Worm (Caenorhabditis elegans) whole organism, L1 larva: Measurements from ENCODE around the gene ZK470.2.

Source experiments
- C04F5.9 ChIP-seq: sonication (generic microtip); optimal IDR thresholded peaks from 2 replicates; lab custom pipeline; 2016; ENCODE audit warnings: missing genetic modification characterization, missing compliant biosample characterization
- C16A3.4 ChIP-seq: fragments of 150-350 bp; optimal IDR thresholded peaks from 2 replicates; lab custom pipeline; 2014; ENCODE audit warnings: missing biosample characterization, missing genetic modification characterization
- Y116A8C.19 ChIP-seq: sonication (generic microtip); optimal IDR thresholded peaks from 2 replicates; lab custom pipeline; 2016; ENCODE audit warnings: missing compliant biosample characterization, missing genetic modification characterization, borderline replicate concordance
- alr-1 ChIP-seq: fragments of 200-800 bp; sonication (Bioruptor generic); optimal IDR thresholded peaks from 2 replicates; lab custom pipeline; 2018; ENCODE audit warnings: borderline replicate concordance, mild to moderate bottlenecking, missing genetic modification characterization, missing compliant biosample characterization
- ama-1 ChIP-seq: fragments of 150-350 bp; optimal IDR thresholded peaks from 2 replicates; lab custom pipeline; 2014
- blmp-1 ChIP-seq: fragments of 150-350 bp; optimal IDR thresholded peaks from 2 replicates; lab custom pipeline; 2014; ENCODE audit warnings: missing biosample characterization, missing genetic modification characterization
- ceh-63 ChIP-seq: fragments of 200-800 bp; sonication (Bioruptor generic); optimal IDR thresholded peaks from 2 replicates; lab custom pipeline; 2018; ENCODE audit warnings: mild to moderate bottlenecking, missing genetic modification characterization, missing compliant biosample characterization
- ceh-90 ChIP-seq: sonication (generic microtip); optimal IDR thresholded peaks from 2 replicates; lab custom pipeline; 2016; ENCODE audit warnings: missing genetic modification characterization, missing compliant biosample characterization
- ces-1 ChIP-seq: fragments of 150-350 bp; optimal IDR thresholded peaks from 2 replicates; lab custom pipeline; 2014; ENCODE audit warnings: missing biosample characterization, missing genetic modification reagents, missing genetic modification characterization
- dpl-1 ChIP-seq, 3 experiments: fragments of 150-350 bp in 2 of 3; sonication (generic microtip) in 1 of 3; optimal IDR thresholded peaks; 2 replicates each; lab custom pipeline; 2014 to 2017; ENCODE audit warnings: missing biosample characterization in 3 of 3, missing genetic modification characterization in 3 of 3, missing genetic modification reagents in 3 of 3
- dsc-1 ChIP-seq: sonication (generic microtip); optimal IDR thresholded peaks from 2 replicates; lab custom pipeline; 2016; ENCODE audit warnings: mild to moderate bottlenecking, missing genetic modification characterization, missing compliant biosample characterization
- efl-1 ChIP-seq, 4 experiments: fragments of 150-350 bp; optimal IDR thresholded peaks in 3 of 4; peaks in 1 of 4; 1 replicate in 1 of 4; 2 replicates in 3 of 4; lab custom pipeline; 2014; ENCODE audit warnings: missing biosample characterization in 2 of 4, missing genetic modification characterization in 2 of 4, missing genetic modification reagents in 2 of 4
- efl-3 ChIP-seq: fragments of 200-800 bp; sonication (Bioruptor generic); optimal IDR thresholded peaks from 2 replicates; lab custom pipeline; 2018; ENCODE audit warnings: mild to moderate bottlenecking, missing genetic modification characterization, missing compliant biosample characterization
- elt-3 ChIP-seq, 6 experiments: fragments of 150-350 bp in 1 of 6; sonication (generic microtip); optimal IDR thresholded peaks; 2 replicates each; lab custom pipeline; 2017 to 2018; ENCODE audit warnings: missing biosample characterization in 6 of 6, missing genetic modification characterization in 6 of 6, inconsistent platforms in 1 of 6
- ets-5 ChIP-seq: fragments of 200-800 bp; sonication (Bioruptor generic); IDR thresholded peaks from 2 replicates; pipeline ENCODE4 v1.3.6; 2022; ENCODE audit warnings: missing genetic modification characterization, missing compliant biosample characterization
- fkh-10 ChIP-seq: sonication (generic microtip); optimal IDR thresholded peaks from 2 replicates; lab custom pipeline; 2017; ENCODE audit warnings: missing biosample characterization, missing genetic modification reagents, missing genetic modification characterization
- fkh-4 ChIP-seq: sonication (generic microtip); optimal IDR thresholded peaks from 2 replicates; lab custom pipeline; 2016; ENCODE audit warnings: missing compliant biosample characterization, missing genetic modification characterization, borderline replicate concordance
- fos-1 ChIP-seq: fragments of 150-350 bp; optimal IDR thresholded peaks from 2 replicates; lab custom pipeline; 2014; ENCODE audit warnings: missing biosample characterization, missing genetic modification characterization
- hlh-17 ChIP-seq: fragments of 200-800 bp; sonication (Bioruptor generic); optimal IDR thresholded peaks from 2 replicates; lab custom pipeline; 2018; ENCODE audit warnings: missing genetic modification characterization, mild to moderate bottlenecking, missing compliant biosample characterization, moderate library complexity, borderline replicate concordance
- hlh-4 ChIP-seq: sonication (generic microtip); optimal IDR thresholded peaks from 2 replicates; lab custom pipeline; 2016; ENCODE audit warnings: mild to moderate bottlenecking, missing genetic modification characterization, missing compliant biosample characterization
- irx-1 ChIP-seq: sonication (generic microtip); optimal IDR thresholded peaks from 2 replicates; lab custom pipeline; 2016; ENCODE audit warnings: missing genetic modification characterization, missing compliant biosample characterization
- isw-1 ChIP-seq: fragments of 200-800 bp; sonication (Bioruptor generic); IDR thresholded peaks from 2 replicates; pipeline ENCODE4 v1.3.6; 2022; ENCODE audit warnings: missing genetic modification characterization, missing compliant biosample characterization
- lin-14 ChIP-seq: fragments of 200-800 bp; sonication (Bioruptor generic); optimal IDR thresholded peaks from 2 replicates; lab custom pipeline; 2018; ENCODE audit warnings: mild to moderate bottlenecking, missing genetic modification characterization, moderate library complexity, missing compliant biosample characterization
- lin-15B ChIP-seq: fragments of 150-350 bp; sonication (generic microtip); optimal IDR thresholded peaks from 3 replicates; lab custom pipeline; 2014; ENCODE audit warnings: missing biosample characterization, missing genetic modification characterization
- lin-35 ChIP-seq, 2 experiments: fragments of 150-350 bp; optimal IDR thresholded peaks; 2 replicates each; lab custom pipeline; 2014; ENCODE audit warnings: missing biosample characterization in 2 of 2, missing genetic modification characterization in 2 of 2, missing genetic modification reagents in 2 of 2
- mef-2 ChIP-seq: fragments of 150-350 bp; optimal IDR thresholded peaks from 2 replicates; lab custom pipeline; 2014; ENCODE audit warnings: missing biosample characterization, missing genetic modification characterization
- mep-1 ChIP-seq: fragments of 150-350 bp; optimal IDR thresholded peaks from 2 replicates; lab custom pipeline; 2014; ENCODE audit warnings: missing biosample characterization, missing genetic modification characterization
- nhr-11 ChIP-seq: fragments of 150-350 bp; optimal IDR thresholded peaks from 2 replicates; lab custom pipeline; 2014; ENCODE audit warnings: missing biosample characterization, missing genetic modification characterization
- nhr-12 ChIP-seq: sonication (generic microtip); optimal IDR thresholded peaks from 2 replicates; lab custom pipeline; 2017; ENCODE audit warnings: missing biosample characterization, missing genetic modification characterization
- nhr-19 ChIP-seq: fragments of 200-800 bp; sonication (Bioruptor generic); conservative IDR thresholded peaks from 2 replicates; pipeline ENCODE4 v1.3.6; 2022; ENCODE audit warnings: missing genetic modification characterization, missing compliant biosample characterization
- nhr-20 ChIP-seq: sonication (generic microtip); optimal IDR thresholded peaks from 2 replicates; lab custom pipeline; 2016; ENCODE audit warnings: mild to moderate bottlenecking, missing genetic modification characterization, missing compliant biosample characterization
- nhr-28 ChIP-seq: fragments of 150-350 bp; optimal IDR thresholded peaks from 2 replicates; lab custom pipeline; 2014; ENCODE audit warnings: missing biosample characterization, missing genetic modification characterization
- nhr-47 ChIP-seq: sonication (generic microtip); optimal IDR thresholded peaks from 2 replicates; lab custom pipeline; 2016; ENCODE audit warnings: mild to moderate bottlenecking, missing genetic modification characterization, moderate library complexity, missing compliant biosample characterization
- nhr-71 ChIP-seq: sonication (generic microtip); optimal IDR thresholded peaks from 2 replicates; lab custom pipeline; 2016; ENCODE audit warnings: mild to moderate bottlenecking, missing genetic modification characterization, moderate library complexity, missing compliant biosample characterization
- nhr-76 ChIP-seq: sonication (generic microtip); optimal IDR thresholded peaks from 2 replicates; lab custom pipeline; 2017; ENCODE audit warnings: missing biosample characterization, missing genetic modification characterization
- nhr-77 ChIP-seq: fragments of 150-350 bp; optimal IDR thresholded peaks from 2 replicates; lab custom pipeline; 2014; ENCODE audit warnings: missing biosample characterization, missing genetic modification characterization
- nhr-85 ChIP-seq: sonication (generic microtip); peaks from one replicate; lab custom pipeline; 2016; ENCODE audit warnings: missing genetic modification characterization, inconsistent platforms, missing compliant biosample characterization
- nhr-90 ChIP-seq: sonication (generic microtip); optimal IDR thresholded peaks from 2 replicates; lab custom pipeline; 2016; ENCODE audit warnings: mild to moderate bottlenecking, missing genetic modification characterization, missing compliant biosample characterization; ENCODE audit not compliant: poor library complexity
- pax-3 ChIP-seq: fragments of 200-800 bp; sonication (Bioruptor generic); optimal IDR thresholded peaks from 2 replicates; lab custom pipeline; 2018; ENCODE audit warnings: mild to moderate bottlenecking, missing genetic modification characterization, moderate library complexity, missing compliant biosample characterization
- rnt-1 ChIP-seq: sonication (generic microtip); optimal IDR thresholded peaks from 2 replicates; lab custom pipeline; 2016; ENCODE audit warnings: mild to moderate bottlenecking, missing genetic modification characterization, moderate library complexity, missing compliant biosample characterization
- skn-1 ChIP-seq: fragments of 150-350 bp; optimal IDR thresholded peaks from 2 replicates; lab custom pipeline; 2014; ENCODE audit warnings: missing biosample characterization, missing genetic modification characterization
- snpc-4 ChIP-seq: fragments of 150-350 bp; optimal IDR thresholded peaks from 2 replicates; lab custom pipeline; 2014; ENCODE audit warnings: missing biosample characterization, missing genetic modification characterization
- snu-23 ChIP-seq: sonication (generic microtip); optimal IDR thresholded peaks from 2 replicates; lab custom pipeline; 2016; ENCODE audit warnings: missing genetic modification characterization, missing compliant biosample characterization
- sox-4 ChIP-seq: sonication (generic microtip); optimal IDR thresholded peaks from 2 replicates; lab custom pipeline; 2016; ENCODE audit warnings: missing genetic modification characterization, missing compliant biosample characterization
- sup-37 ChIP-seq: fragments of 200-800 bp; sonication (Bioruptor generic); optimal IDR thresholded peaks from 2 replicates; lab custom pipeline; 2018; ENCODE audit warnings: mild to moderate bottlenecking, missing genetic modification characterization, missing compliant biosample characterization
- unc-130 ChIP-seq: fragments of 150-350 bp; optimal IDR thresholded peaks from 2 replicates; lab custom pipeline; 2017; ENCODE audit warnings: missing biosample characterization, missing genetic modification characterization, inconsistent platforms
- unc-98 ChIP-seq: fragments of 200-800 bp; sonication (Bioruptor generic); IDR thresholded peaks from 2 replicates; pipeline ENCODE4 v1.3.6; 2022; ENCODE audit warnings: missing genetic modification characterization, missing compliant biosample characterization
- zag-1 ChIP-seq: fragments of 150-350 bp; optimal IDR thresholded peaks from 2 replicates; lab custom pipeline; 2014; ENCODE audit warnings: missing biosample characterization, missing genetic modification characterization
- zip-4 ChIP-seq: fragments of 200-800 bp; sonication (Bioruptor generic); optimal IDR thresholded peaks from 2 replicates; lab custom pipeline; 2018; ENCODE audit warnings: mild to moderate bottlenecking, missing genetic modification characterization, moderate library complexity, missing compliant biosample characterization

Gene ZK470.2

ce11 chrX:4146798-4147543, 12.0 kb downstream of the ZK470.2 start:
- TF ChIP-seq nhr-12 (tag; lab: Kevin White, UChicago) (no peak), ceh-63 (GFP tag; lab: Kevin White, UChicago) (no peak), nhr-28 (no peak), hlh-17 (GFP tag; lab: Kevin White, UChicago) (no peak), fkh-10 (GFP tag; lab: Kevin White, UChicago) (no peak), zip-4 (GFP tag; lab: Kevin White, UChicago) (peak; percentile 15), nhr-11 (tag; lab: Kevin White, UChicago) (no peak), fkh-4 (no peak), sox-4 (tag; lab: Kevin White, UChicago) (no peak), C04F5.9 (no peak), nhr-77 (tag; lab: Kevin White, UChicago) (no peak), snpc-4 (tag; lab: Kevin White, UChicago) (no peak), efl-3 (no peak), blmp-1 (tag; lab: Kevin White, UChicago) (no peak), skn-1 (tag; lab: Kevin White, UChicago) (no peak), rnt-1 (no peak), nhr-20 (tag; lab: Kevin White, UChicago) (no peak), ces-1 (GFP tag; lab: Kevin White, UChicago) (no peak), nhr-47 (tag; lab: Kevin White, UChicago) (no peak), elt-3 (tag; optimal IDR thresholded peaks at IDR 0.05; lab: Kevin White, UChicago) (no peak), nhr-71 (tag; lab: Kevin White, UChicago) (peak; percentile 12), dsc-1 (tag; lab: Kevin White, UChicago) (peak; percentile 5), Y116A8C.19 (tag; lab: Kevin White, UChicago) (no peak), lin-15B (tag; lab: Kevin White, UChicago) (no peak), nhr-85 (tag; lab: Kevin White, UChicago) (peak; percentile 53), irx-1 (no peak), efl-1 (optimal IDR thresholded peaks at IDR 0.05; lab: Kevin White, UChicago) (no peak), efl-1 (GFP tag; optimal IDR thresholded peaks at IDR 0.05 in 1 of 2; lab: Kevin White, UChicago) (peak in 1 of 2 experiments; percentile 73), mep-1 (tag; lab: Kevin White, UChicago) (no peak), alr-1 (tag; lab: Kevin White, UChicago) (no peak), ets-5 (GFP tag; lab: Robert Waterston, UW) (no peak), lin-35 (GFP tag; optimal IDR thresholded peaks at IDR 0.05; lab: Kevin White, UChicago) (no peak), unc-98 (GFP tag; lab: Robert Waterston, UW) (no peak), C16A3.4 (tag; lab: Kevin White, UChicago) (no peak)
- TF ChIP-seq, all 84 proteins: peak for 5

- TF ChIP-seq ama-1 (lab: Kevin White, UChicago) (peak; percentile 32), fkh-10 (GFP tag; lab: Kevin White, UChicago) (no peak), nhr-90 (peak; percentile 1), sup-37 (GFP tag; lab: Kevin White, UChicago) (no peak), ceh-90 (tag; lab: Kevin White, UChicago) (no peak), isw-1 (no peak), fos-1 (no peak), nhr-19 (GFP tag; lab: Robert Waterston, UW) (no peak; the same call in 1 of the 2 replicates), lin-14 (GFP tag; lab: Kevin White, UChicago) (peak; percentile 9), nhr-71 (tag; lab: Kevin White, UChicago) (peak; percentile 46), dpl-1 (GFP tag; optimal IDR thresholded peaks at IDR 0.05; lab: Kevin White, UChicago) (no peak), mef-2 (tag; lab: Kevin White, UChicago) (no peak), efl-3 (no peak), snu-23 (GFP tag; lab: Kevin White, UChicago) (peak; percentile 6), elt-3 (tag; optimal IDR thresholded peaks at IDR 0.05; lab: Kevin White, UChicago) (no peak), nhr-76 (tag; lab: Kevin White, UChicago) (no peak), zag-1 (tag; lab: Kevin White, UChicago) (no peak), pax-3 (no peak), hlh-4 (tag; lab: Kevin White, UChicago) (peak; percentile 10), unc-130 (no peak)
Observed at ce11 chrX:4147600-4148448, 12.9 kb downstream of the ZK470.2 start.
